Fruit fly (Drosophila melanogaster) whole organism, embryonic: Measurements from ENCODE around the gene Vm26Ac.
A peak's percentile ranks its signal among the peaks of the same experiment; 100 is the strongest.

ENCODE experiments used
- Atf6 ChIP-seq: fragments of 200-800 bp; sonication (Bioruptor generic); IDR thresholded peaks from 2 replicates; pipeline ENCODE4 v1.3.6; 2022; ENCODE audit warnings: missing biosample characterization, missing genetic modification characterization
- CG10147 ChIP-seq: fragments of 200-800 bp; sonication (Bioruptor generic); optimal IDR thresholded peaks from 2 replicates; lab custom pipeline; 2019; ENCODE audit warnings: missing biosample characterization, mild to moderate bottlenecking, missing genetic modification characterization, moderate library complexity
- CG10431 ChIP-seq: fragments of 200-800 bp; sonication (Bioruptor generic); optimal IDR thresholded peaks from 3 replicates; lab custom pipeline; 2018; ENCODE audit warnings: missing biosample characterization, mild to moderate bottlenecking, missing genetic modification characterization
- CG10979 ChIP-seq: fragments of 200-800 bp; sonication (Bioruptor generic); optimal IDR thresholded peaks from 2 replicates; lab custom pipeline; 2018; ENCODE audit warnings: missing biosample characterization, mild to moderate bottlenecking, missing genetic modification characterization, moderate library complexity
- CG11398 ChIP-seq: fragments of 200-800 bp; sonication (Bioruptor generic); optimal IDR thresholded peaks from 2 replicates; lab custom pipeline; 2016; ENCODE audit warnings: missing biosample characterization, missing genetic modification characterization
- CG11695 ChIP-seq: fragments of 200-800 bp; sonication (Bioruptor generic); IDR thresholded peaks from 3 replicates; pipeline ENCODE4 v1.3.6; 2022; ENCODE audit warnings: missing biosample characterization, missing genetic modification characterization
- CG12155 ChIP-seq: fragments of 200-800 bp; sonication (Bioruptor generic); optimal IDR thresholded peaks from 3 replicates; lab custom pipeline; 2016; ENCODE audit warnings: missing biosample characterization, missing genetic modification characterization
- CG14014 ChIP-seq: fragments of 200-800 bp; sonication (Bioruptor generic); IDR thresholded peaks from 2 replicates; pipeline ENCODE4 v1.3.6; 2022; ENCODE audit warnings: missing biosample characterization, missing genetic modification characterization
- CG1603 ChIP-seq: fragments of 200-800 bp; sonication (Bioruptor generic); optimal IDR thresholded peaks from 2 replicates; lab custom pipeline; 2019; ENCODE audit warnings: missing biosample characterization, mild to moderate bottlenecking, missing genetic modification characterization, moderate library complexity
- CG1647 ChIP-seq: fragments of 200-800 bp; sonication (Bioruptor generic); optimal IDR thresholded peaks from 3 replicates; lab custom pipeline; 2016; ENCODE audit warnings: missing biosample characterization, missing genetic modification characterization
- CG17802 ChIP-seq: fragments of 200-800 bp; sonication (Bioruptor generic); optimal IDR thresholded peaks from 2 replicates; lab custom pipeline; 2018; ENCODE audit warnings: missing biosample characterization, mild to moderate bottlenecking, missing genetic modification characterization, moderate library complexity
- CG17912 ChIP-seq: fragments of 200-800 bp; sonication (Bioruptor generic); optimal IDR thresholded peaks from 2 replicates; lab custom pipeline; 2018; ENCODE audit warnings: missing biosample characterization, mild to moderate bottlenecking, missing genetic modification characterization
- CG2116 ChIP-seq: fragments of 200-800 bp; sonication (Bioruptor generic); optimal IDR thresholded peaks from 3 replicates; lab custom pipeline; 2018; ENCODE audit warnings: missing biosample characterization, mild to moderate bottlenecking, missing genetic modification characterization
- CG31224 ChIP-seq: fragments of 200-800 bp; sonication (Bioruptor generic); IDR thresholded peaks from 2 replicates; pipeline ENCODE4 v1.3.6; 2022; ENCODE audit warnings: missing biosample characterization, missing genetic modification characterization
- CG32532 ChIP-seq: fragments of 200-800 bp; sonication (Bioruptor generic); IDR thresholded peaks from 2 replicates; pipeline ENCODE4 v1.3.6; 2022; ENCODE audit warnings: missing biosample characterization, missing genetic modification characterization
- CG33213 ChIP-seq: fragments of 200-800 bp; sonication (Bioruptor generic); optimal IDR thresholded peaks from 3 replicates; lab custom pipeline; 2016; ENCODE audit warnings: missing biosample characterization, missing genetic modification characterization
- CG3847 ChIP-seq: fragments of 200-800 bp; sonication (Bioruptor generic); IDR thresholded peaks from 2 replicates; pipeline ENCODE4 v1.3.6; 2022; ENCODE audit warnings: missing biosample characterization, missing genetic modification characterization
- CG6254 ChIP-seq: fragments of 200-800 bp; sonication (Bioruptor generic); optimal IDR thresholded peaks from 3 replicates; lab custom pipeline; 2017; ENCODE audit warnings: mild to moderate bottlenecking, missing biosample characterization, missing genetic modification reagents, missing genetic modification characterization
- CG7839 ChIP-seq: fragments of 200-800 bp; sonication (Bioruptor generic); optimal IDR thresholded peaks from 3 replicates; lab custom pipeline; 2018; ENCODE audit warnings: missing biosample characterization, mild to moderate bottlenecking, missing genetic modification characterization, moderate library complexity
- CG7928 ChIP-seq: fragments of 200-800 bp; sonication (Bioruptor generic); optimal IDR thresholded peaks from 2 replicates; lab custom pipeline; 2017; ENCODE audit warnings: missing biosample characterization, mild to moderate bottlenecking, missing genetic modification characterization
- CG8478 ChIP-seq: fragments of >200 bp; optimal IDR thresholded peaks from 2 replicates; lab custom pipeline; 2018
- CG9727 ChIP-seq: fragments of 200-800 bp; sonication (Bioruptor generic); optimal IDR thresholded peaks from 3 replicates; lab custom pipeline; 2017; ENCODE audit warnings: missing biosample characterization, mild to moderate bottlenecking, missing genetic modification characterization
- CG9797 ChIP-seq: fragments of 200-800 bp; sonication (Bioruptor generic); optimal IDR thresholded peaks from 3 replicates; lab custom pipeline; 2018; ENCODE audit warnings: missing biosample characterization, mild to moderate bottlenecking, missing genetic modification characterization
- ERR ChIP-seq: fragments of 200-800 bp; sonication (Bioruptor generic); optimal IDR thresholded peaks from 2 replicates; lab custom pipeline; 2016; ENCODE audit warnings: missing biosample characterization, missing genetic modification characterization
- Ets65A ChIP-seq: fragments of 200-800 bp; sonication (Bioruptor generic); peaks from one replicate; lab custom pipeline; 2016; ENCODE audit warnings: missing biosample characterization, missing genetic modification characterization
- Ets97D ChIP-seq: fragments of 200-800 bp; sonication (Bioruptor generic); optimal IDR thresholded peaks from 3 replicates; lab custom pipeline; 2016; ENCODE audit warnings: missing biosample characterization, missing genetic modification characterization
- Fer3 ChIP-seq: fragments of 200-800 bp; sonication (Bioruptor generic); optimal IDR thresholded peaks from 2 replicates; lab custom pipeline; 2018; ENCODE audit warnings: missing biosample characterization, mild to moderate bottlenecking, missing genetic modification characterization, moderate library complexity
- HmgD ChIP-seq: fragments of 200-800 bp; sonication (Bioruptor generic); optimal IDR thresholded peaks from 3 replicates; lab custom pipeline; 2016; ENCODE audit warnings: missing biosample characterization, missing genetic modification characterization
- Hr3 ChIP-seq: fragments of 200-800 bp; sonication (Bioruptor generic); optimal IDR thresholded peaks from 3 replicates; lab custom pipeline; 2016; ENCODE audit warnings: missing biosample characterization, missing genetic modification characterization
- MBD-R2 ChIP-seq: fragments of 200-800 bp; sonication (Bioruptor generic); IDR thresholded peaks from 2 replicates; pipeline ENCODE4 v1.3.6; 2022; ENCODE audit warnings: missing biosample characterization, missing genetic modification characterization
- MESR4 ChIP-seq: fragments of 200-800 bp; sonication (Bioruptor generic); optimal IDR thresholded peaks from 2 replicates; lab custom pipeline; 2018; ENCODE audit warnings: missing biosample characterization, mild to moderate bottlenecking, missing genetic modification characterization, moderate library complexity
- Mes4 ChIP-seq: fragments of 200-800 bp; sonication (Bioruptor generic); optimal IDR thresholded peaks from 2 replicates; lab custom pipeline; 2016; ENCODE audit warnings: missing biosample characterization, missing genetic modification characterization
- Tbp ChIP-seq: fragments of >200 bp; optimal IDR thresholded peaks from 2 replicates; lab custom pipeline; 2018; ENCODE audit warnings: missing biosample characterization, missing genetic modification characterization
- Usf ChIP-seq: fragments of 200-800 bp; sonication (Bioruptor generic); optimal IDR thresholded peaks from 2 replicates; lab custom pipeline; 2017; ENCODE audit warnings: missing genotype, missing biosample characterization, missing genetic modification characterization
- Vsx1 ChIP-seq: fragments of 200-800 bp; sonication (Bioruptor generic); optimal IDR thresholded peaks from 2 replicates; lab custom pipeline; 2017; ENCODE audit warnings: missing biosample characterization, mild to moderate bottlenecking, missing genetic modification characterization, missing genetic modification reagents
- bsh ChIP-seq, 2 experiments: fragments of 200-800 bp; sonication (Bioruptor generic); optimal IDR thresholded peaks; 2 replicates each; lab custom pipeline; 2017 to 2018; ENCODE audit warnings: mild to moderate bottlenecking in 2 of 2, missing biosample characterization in 2 of 2, missing genetic modification characterization in 2 of 2, moderate library complexity in 1 of 2
- corto ChIP-seq: fragments of 200-800 bp; sonication (Bioruptor generic); optimal IDR thresholded peaks from 2 replicates; lab custom pipeline; 2016; ENCODE audit warnings: missing biosample characterization, mild to moderate bottlenecking, missing genetic modification characterization, moderate library complexity
- crc ChIP-seq: fragments of 200-800 bp; sonication (Bioruptor generic); optimal IDR thresholded peaks from 2 replicates; lab custom pipeline; 2016; ENCODE audit warnings: missing biosample characterization, missing genetic modification characterization
- emc ChIP-seq: fragments of 200-800 bp; sonication (Bioruptor generic); optimal IDR thresholded peaks from 2 replicates; lab custom pipeline; 2016; ENCODE audit warnings: missing biosample characterization, missing genetic modification characterization
- gcm ChIP-seq: fragments of 200-800 bp; sonication (Bioruptor generic); optimal IDR thresholded peaks from 2 replicates; lab custom pipeline; 2019; ENCODE audit warnings: missing biosample characterization, mild to moderate bottlenecking, missing genetic modification characterization, moderate library complexity
- her ChIP-seq: fragments of 200-800 bp; sonication (Bioruptor generic); optimal IDR thresholded peaks from 2 replicates; lab custom pipeline; 2016; ENCODE audit warnings: missing biosample characterization, missing genetic modification characterization
- ken ChIP-seq: fragments of 200-800 bp; sonication (Bioruptor generic); IDR thresholded peaks from 3 replicates; pipeline ENCODE4 v1.3.6; 2022; ENCODE audit warnings: missing biosample characterization, missing genetic modification characterization
- mld ChIP-seq: fragments of 200-800 bp; sonication (Bioruptor generic); IDR thresholded peaks from 3 replicates; pipeline ENCODE4 v1.3.6; 2022; ENCODE audit warnings: missing biosample characterization, missing genetic modification characterization; ENCODE audit not compliant: partially characterized antibody
- nerfin-1 ChIP-seq: fragments of 200-800 bp; sonication (Bioruptor generic); optimal IDR thresholded peaks from 3 replicates; lab custom pipeline; 2019; ENCODE audit warnings: missing biosample characterization, mild to moderate bottlenecking, missing genetic modification characterization, moderate library complexity
- nerfin-2 ChIP-seq: fragments of 200-800 bp; sonication (Bioruptor generic); IDR thresholded peaks from 2 replicates; pipeline ENCODE4 v1.3.6; 2022; ENCODE audit warnings: missing biosample characterization, missing genetic modification characterization; ENCODE audit not compliant: partially characterized antibody
- ro ChIP-seq: fragments of 200-800 bp; sonication (Bioruptor generic); IDR thresholded peaks from 2 replicates; pipeline ENCODE4 v1.3.6; 2022; ENCODE audit warnings: missing biosample characterization, missing genetic modification characterization
- sr ChIP-seq: fragments of 200-800 bp; sonication (Bioruptor generic); IDR thresholded peaks from 3 replicates; pipeline ENCODE4 v1.3.6; 2022; ENCODE audit warnings: missing biosample characterization, missing genetic modification characterization
- tio ChIP-seq: fragments of 200-800 bp; sonication (Bioruptor generic); optimal IDR thresholded peaks from 2 replicates; lab custom pipeline; 2017; ENCODE audit warnings: missing biosample characterization, missing genetic modification characterization, inconsistent platforms
- zf30C ChIP-seq: fragments of 200-800 bp; sonication (Bioruptor generic); optimal IDR thresholded peaks from 3 replicates; lab custom pipeline; 2018; ENCODE audit warnings: missing biosample characterization, mild to moderate bottlenecking, missing genetic modification characterization
- zfh1 ChIP-seq: fragments of 200-800 bp; sonication (Bioruptor generic); IDR thresholded peaks from 3 replicates; pipeline ENCODE4 v1.3.6; 2022; ENCODE audit warnings: missing biosample characterization, missing genetic modification characterization
- zfh2 ChIP-seq: fragments of 200-800 bp; sonication (Bioruptor generic); optimal IDR thresholded peaks from 2 replicates; lab custom pipeline; 2016; ENCODE audit warnings: missing biosample characterization, missing genetic modification characterization

Gene Vm26Ac

DNA sequence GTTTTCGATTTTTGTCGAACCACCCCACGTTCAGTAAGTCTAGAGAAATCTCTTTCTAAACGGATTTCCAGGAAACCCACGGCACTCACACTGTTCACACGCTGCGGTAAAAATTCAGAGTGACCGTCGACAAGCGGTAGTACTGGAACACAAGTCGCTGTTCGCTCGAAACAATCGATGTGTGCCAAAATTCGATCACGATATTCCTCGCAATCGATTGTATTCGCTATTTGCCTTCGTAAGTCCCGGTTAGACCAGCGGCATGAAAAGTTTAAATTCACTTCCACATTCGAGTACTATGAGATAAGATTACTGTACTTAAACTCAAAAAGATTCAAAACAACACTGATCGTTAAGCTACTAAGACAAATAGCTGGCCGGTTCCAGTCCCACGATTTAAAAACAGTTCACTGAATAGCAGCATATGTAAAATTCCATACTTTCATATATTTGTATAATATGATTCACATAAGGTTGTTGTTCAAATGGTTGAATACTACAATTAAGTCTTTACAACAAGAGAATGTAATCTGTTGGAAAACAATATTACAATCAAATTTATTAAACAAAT, 22.5 kb upstream of the Vm26Ac start, which contains the start of gene chic (continued):
- TF ChIP-seq HmgD, result peak; percentile 38
- TF ChIP-seq CG10431, result no peak
- peak; percentile 100 for TF ChIP-seq CG17802
- no peak for TF ChIP-seq nerfin-1 (tag; lab: Kevin White, UChicago)
- TF ChIP-seq Hr3, result peak; percentile 6
- peak; percentile 7 for TF ChIP-seq CG7839
- TF ChIP-seq corto (GFP tag; lab: Kevin White, UChicago), result no peak
- TF ChIP-seq Usf, result no peak
- TF ChIP-seq her (GFP tag; lab: Kevin White, UChicago), result peak; percentile 20
- no peak for TF ChIP-seq nerfin-2
- peak; percentile 3 for TF ChIP-seq ERR (GFP tag; lab: Kevin White, UChicago)
- no peak for TF ChIP-seq tio (GFP tag; lab: Kevin White, UChicago)
- peak; percentile 6 for TF ChIP-seq crc (GFP tag; lab: Kevin White, UChicago)
- peak; percentile 94 for TF ChIP-seq Ets65A (GFP tag; lab: Kevin White, UChicago)
- no peak for TF ChIP-seq CG3847 (GFP tag; lab: Robert Waterston, UW)
- peak; percentile 36 for TF ChIP-seq zfh2 (GFP tag; lab: Kevin White, UChicago)
- no peak for TF ChIP-seq MBD-R2 (GFP tag; lab: Robert Waterston, UW)
- TF ChIP-seq Mes4 (GFP tag; lab: Kevin White, UChicago), result no peak
- TF ChIP-seq MESR4 (GFP tag; lab: Kevin White, UChicago), result peak; percentile 58
- peak; percentile 16 for TF ChIP-seq CG2116
- no peak for TF ChIP-seq CG10979 (tag; lab: Kevin White, UChicago)
- no peak for TF ChIP-seq Tbp (GFP tag; lab: Kevin White, UChicago)
- TF ChIP-seq emc (GFP tag; lab: Kevin White, UChicago), result peak; percentile 23
- TF ChIP-seq sr (GFP tag; lab: Robert Waterston, UW), result no peak
- no peak for TF ChIP-seq CG9727 (GFP tag; lab: Kevin White, UChicago)
- no peak for TF ChIP-seq ro
- TF ChIP-seq CG7928 (GFP tag; lab: Kevin White, UChicago), result no peak
- TF ChIP-seq Fer3 (tag; lab: Kevin White, UChicago), result peak; percentile 27
- TF ChIP-seq bsh (GFP tag; optimal IDR thresholded peaks at IDR 0.05; lab: Kevin White, UChicago), result peak in 1 of 2 experiments; percentile 19
- TF ChIP-seq CG10147 (GFP tag; lab: Kevin White, UChicago), result no peak
- TF ChIP-seq CG32532, result no peak
- TF ChIP-seq CG14014, result no peak
- peak; percentile 28 for TF ChIP-seq CG8478 (lab: Kevin White, UChicago)
- no peak for TF ChIP-seq CG6254 (GFP tag; lab: Kevin White, UChicago)
- TF ChIP-seq CG31224 (GFP tag; lab: Robert Waterston, UW), result no peak
- TF ChIP-seq zf30C (GFP tag; lab: Kevin White, UChicago), result no peak
- peak; percentile 73 for TF ChIP-seq CG1603 (tag; lab: Kevin White, UChicago)
- TF ChIP-seq CG11695, result no peak
- peak; percentile 48 for TF ChIP-seq CG33213 (GFP tag; lab: Kevin White, UChicago)
- TF ChIP-seq CG11398, result peak; percentile 7
- no peak for TF ChIP-seq Vsx1 (GFP tag; lab: Kevin White, UChicago)
- TF ChIP-seq gcm (GFP tag; lab: Kevin White, UChicago), result no peak
- TF ChIP-seq CG1647 (GFP tag; lab: Kevin White, UChicago), result peak; percentile 38
- TF ChIP-seq mld (GFP tag; lab: Robert Waterston, UW), result no peak
- TF ChIP-seq Atf6 (GFP tag; lab: Robert Waterston, UW), result no peak
- TF ChIP-seq CG9797 (GFP tag; lab: Kevin White, UChicago), result peak; percentile 66
- no peak for TF ChIP-seq ken (GFP tag; lab: Robert Waterston, UW)
- peak; percentile 23 for TF ChIP-seq Ets97D (GFP tag; lab: Kevin White, UChicago)
- no peak for TF ChIP-seq zfh1
- TF ChIP-seq CG12155, result peak; percentile 80
- TF ChIP-seq CG17912 (GFP tag; lab: Kevin White, UChicago), result no peak
